Fruit fly (Drosophila melanogaster) whole organism, embryonic: Measurements from ENCODE around the gene peb.

Source experiments
- Atf3 ChIP-seq: fragments of 200-800 bp; sonication (Bioruptor generic); optimal IDR thresholded peaks from 3 replicates; lab custom pipeline; 2016; ENCODE audit warnings: missing biosample characterization, missing genetic modification characterization
- Blimp-1 ChIP-seq: fragments of 200-800 bp; sonication (Bioruptor generic); optimal IDR thresholded peaks from 3 replicates; lab custom pipeline; 2018; ENCODE audit warnings: missing biosample characterization, missing genetic modification characterization, mild to moderate bottlenecking, moderate library complexity, missing genetic modification reagents
- Bteb2 ChIP-seq: fragments of 200-800 bp; sonication (Bioruptor generic); optimal IDR thresholded peaks from 2 replicates; lab custom pipeline; 2016; ENCODE audit warnings: missing biosample characterization, missing genetic modification characterization
- CG10366 ChIP-seq: fragments of 200-800 bp; sonication (Bioruptor generic); IDR thresholded peaks from 2 replicates; pipeline ENCODE4 v1.3.6; 2022; ENCODE audit warnings: missing biosample characterization, missing genetic modification characterization
- CG11247 ChIP-seq: fragments of 200-800 bp; sonication (Bioruptor generic); IDR thresholded peaks from 2 replicates; pipeline ENCODE4 v1.3.6; 2022; ENCODE audit warnings: missing biosample characterization, missing genetic modification characterization
- CG11723 ChIP-seq: fragments of 200-800 bp; sonication (Bioruptor generic); optimal IDR thresholded peaks from 2 replicates; lab custom pipeline; 2017; ENCODE audit warnings: missing biosample characterization, mild to moderate bottlenecking, missing genetic modification characterization
- CG13775 ChIP-seq: fragments of 200-800 bp; sonication (Bioruptor generic); optimal IDR thresholded peaks from 3 replicates; lab custom pipeline; 2017; ENCODE audit warnings: missing biosample characterization, mild to moderate bottlenecking, missing genetic modification characterization
- CG14710 ChIP-seq: fragments of 200-800 bp; sonication (Bioruptor generic); optimal IDR thresholded peaks from 3 replicates; lab custom pipeline; 2019; ENCODE audit warnings: missing biosample characterization, mild to moderate bottlenecking, missing genetic modification characterization, moderate library complexity
- CG1529 ChIP-seq: fragments of 200-800 bp; sonication (Bioruptor generic); optimal IDR thresholded peaks from 3 replicates; lab custom pipeline; 2018; ENCODE audit warnings: missing biosample characterization, missing genetic modification characterization
- CG15514 ChIP-seq: fragments of 200-800 bp; sonication (Bioruptor generic); optimal IDR thresholded peaks from 3 replicates; lab custom pipeline; 2017; ENCODE audit warnings: missing biosample characterization, missing genetic modification characterization, mild to moderate bottlenecking, moderate library complexity, missing genetic modification reagents
- CG15601 ChIP-seq: fragments of 200-800 bp; sonication (Bioruptor generic); optimal IDR thresholded peaks from 3 replicates; lab custom pipeline; 2019; ENCODE audit warnings: missing biosample characterization, mild to moderate bottlenecking, missing genetic modification characterization, moderate library complexity
- CG17186 ChIP-seq: fragments of 200-800 bp; sonication (Bioruptor generic); optimal IDR thresholded peaks from 3 replicates; lab custom pipeline; 2017; ENCODE audit warnings: missing biosample characterization, missing genetic modification reagents, missing genetic modification characterization
- CG17802 ChIP-seq: fragments of 200-800 bp; sonication (Bioruptor generic); optimal IDR thresholded peaks from 2 replicates; lab custom pipeline; 2018; ENCODE audit warnings: missing biosample characterization, mild to moderate bottlenecking, missing genetic modification characterization, moderate library complexity
- CG1792 ChIP-seq: fragments of 200-800 bp; sonication (Bioruptor generic); optimal IDR thresholded peaks from 2 replicates; lab custom pipeline; 2016; ENCODE audit warnings: missing biosample characterization, missing genetic modification characterization
- CG1832 ChIP-seq: fragments of 200-800 bp; sonication (Bioruptor generic); optimal IDR thresholded peaks from 2 replicates; lab custom pipeline; 2017; ENCODE audit warnings: missing biosample characterization, mild to moderate bottlenecking, missing genetic modification characterization, inconsistent platforms
- CG18619 ChIP-seq: fragments of 200-800 bp; sonication (Bioruptor generic); optimal IDR thresholded peaks from 3 replicates; lab custom pipeline; 2017; ENCODE audit warnings: missing biosample characterization, mild to moderate bottlenecking, missing genetic modification characterization
- CG3065 ChIP-seq: fragments of 200-800 bp; sonication (Bioruptor generic); optimal IDR thresholded peaks from 2 replicates; lab custom pipeline; 2016; ENCODE audit warnings: missing biosample characterization, missing genetic modification characterization
- CG3726 ChIP-seq: fragments of 200-800 bp; sonication (Bioruptor generic); IDR thresholded peaks from 3 replicates; pipeline ENCODE4, ENCODE4 v1.3.6; 2022; ENCODE audit warnings: missing biosample characterization, missing genetic modification characterization
- CG4617 ChIP-seq: fragments of 200-800 bp; sonication (Bioruptor generic); optimal IDR thresholded peaks from 3 replicates; lab custom pipeline; 2016; ENCODE audit warnings: missing biosample characterization, missing genetic modification characterization, borderline replicate concordance
- CG4730 ChIP-seq: fragments of 200-800 bp; sonication (Bioruptor generic); IDR thresholded peaks from 2 replicates; pipeline ENCODE4 v1.3.6; 2022; ENCODE audit warnings: missing biosample characterization, missing genetic modification characterization
- CG5953 ChIP-seq: fragments of 200-800 bp; sonication (Bioruptor generic); IDR thresholded peaks from 2 replicates; pipeline ENCODE4 v1.3.6; 2022; ENCODE audit warnings: missing biosample characterization, missing genetic modification characterization
- CG6654 ChIP-seq: fragments of 200-800 bp; sonication (Bioruptor generic); optimal IDR thresholded peaks from 2 replicates; lab custom pipeline; 2017; ENCODE audit warnings: missing biosample characterization, mild to moderate bottlenecking, missing genetic modification characterization
- Chrac-16 ChIP-seq: fragments of 200-800 bp; sonication (Bioruptor generic); optimal IDR thresholded peaks from 3 replicates; lab custom pipeline; 2016; ENCODE audit warnings: missing biosample characterization, missing genetic modification characterization
- D ChIP-seq, 2 experiments: fragments of 200-800 bp in 1 of 2; fragments of >200 bp in 1 of 2; sonication (Bioruptor generic) in 1 of 2; optimal IDR thresholded peaks; 2 replicates in 1 of 2; 3 replicates in 1 of 2; lab custom pipeline; 2017; ENCODE audit warnings: mild to moderate bottlenecking in 1 of 2, missing biosample characterization in 1 of 2, missing genetic modification characterization in 1 of 2, missing genetic modification reagents in 1 of 2
- Dp ChIP-seq: fragments of 200-800 bp; sonication (Bioruptor generic); optimal IDR thresholded peaks from 2 replicates; lab custom pipeline; 2018; ENCODE audit warnings: missing biosample characterization, mild to moderate bottlenecking, missing genetic modification characterization, moderate library complexity
- HmgZ ChIP-seq: fragments of 200-800 bp; sonication (Bioruptor generic); optimal IDR thresholded peaks from 2 replicates; lab custom pipeline; 2018; ENCODE audit warnings: missing biosample characterization, mild to moderate bottlenecking, missing genetic modification characterization
- Jarid2 ChIP-seq: fragments of 200-800 bp; sonication (Bioruptor generic); optimal IDR thresholded peaks from 3 replicates; lab custom pipeline; 2017; ENCODE audit warnings: mild to moderate bottlenecking, missing biosample characterization, missing genetic modification reagents, missing genetic modification characterization
- MESR4 ChIP-seq: fragments of 200-800 bp; sonication (Bioruptor generic); optimal IDR thresholded peaks from 2 replicates; lab custom pipeline; 2018; ENCODE audit warnings: missing biosample characterization, mild to moderate bottlenecking, missing genetic modification characterization, moderate library complexity
- Opbp ChIP-seq: fragments of 200-800 bp; sonication (Bioruptor generic); IDR thresholded peaks from 3 replicates; pipeline ENCODE4 v1.3.6; 2022; ENCODE audit warnings: missing biosample characterization, missing genetic modification characterization; ENCODE audit not compliant: partially characterized antibody
- PHDP ChIP-seq: fragments of 200-800 bp; sonication (Bioruptor generic); optimal IDR thresholded peaks from 3 replicates; lab custom pipeline; 2018; ENCODE audit warnings: missing biosample characterization, mild to moderate bottlenecking, missing genetic modification characterization, moderate library complexity
- Sin3A ChIP-seq: fragments of >200 bp; optimal IDR thresholded peaks from 2 replicates; lab custom pipeline; 2018
- Spps ChIP-seq: fragments of 200-800 bp; sonication (Bioruptor generic); optimal IDR thresholded peaks from 2 replicates; lab custom pipeline; 2018; ENCODE audit warnings: missing biosample characterization, mild to moderate bottlenecking, missing genetic modification characterization
- YL-1 ChIP-seq: fragments of 200-800 bp; sonication (Bioruptor generic); optimal IDR thresholded peaks from 3 replicates; lab custom pipeline; 2017; ENCODE audit warnings: missing biosample characterization, mild to moderate bottlenecking, missing genetic modification characterization
- ara ChIP-seq: fragments of 200-800 bp; sonication (Bioruptor generic); IDR thresholded peaks from 2 replicates; pipeline ENCODE4 v1.3.6; 2022; ENCODE audit warnings: missing biosample characterization, missing genetic modification characterization
- bab2 ChIP-seq: fragments of 200-800 bp; sonication (Bioruptor generic); optimal IDR thresholded peaks from 2 replicates; lab custom pipeline; 2016; ENCODE audit warnings: missing biosample characterization, missing genetic modification characterization
- ems ChIP-seq: fragments of 200-800 bp; sonication (Bioruptor generic); optimal IDR thresholded peaks from 3 replicates; lab custom pipeline; 2016; ENCODE audit warnings: missing biosample characterization, missing genetic modification characterization
- eyg ChIP-seq: fragments of 200-800 bp; sonication (Bioruptor generic); optimal IDR thresholded peaks from 3 replicates; lab custom pipeline; 2016; ENCODE audit warnings: missing biosample characterization, missing genetic modification characterization
- grn ChIP-seq: fragments of 200-800 bp; sonication (Bioruptor generic); optimal IDR thresholded peaks from 3 replicates; lab custom pipeline; 2017; ENCODE audit warnings: missing biosample characterization, missing genetic modification characterization
- hb ChIP-seq: fragments of 200-800 bp; sonication (Bioruptor generic); IDR thresholded peaks from 3 replicates; pipeline ENCODE4 v1.3.6; 2022; ENCODE audit warnings: missing biosample characterization, missing genetic modification characterization; ENCODE audit not compliant: partially characterized antibody
- her ChIP-seq: fragments of 200-800 bp; sonication (Bioruptor generic); optimal IDR thresholded peaks from 2 replicates; lab custom pipeline; 2016; ENCODE audit warnings: missing biosample characterization, missing genetic modification characterization
- jumu ChIP-seq: fragments of 200-800 bp; sonication (Bioruptor generic); optimal IDR thresholded peaks from 3 replicates; lab custom pipeline; 2016; ENCODE audit warnings: missing biosample characterization, missing genetic modification characterization
- p53 ChIP-seq: fragments of 200-800 bp; sonication (Bioruptor generic); optimal IDR thresholded peaks from 2 replicates; lab custom pipeline; 2016; ENCODE audit warnings: missing biosample characterization, missing genetic modification characterization
- pnt ChIP-seq: fragments of 200-800 bp; sonication (Bioruptor generic); optimal IDR thresholded peaks from 3 replicates; lab custom pipeline; 2016; ENCODE audit warnings: missing biosample characterization, missing genetic modification characterization
- repo ChIP-seq: fragments of 200-800 bp; sonication (Bioruptor generic); optimal IDR thresholded peaks from 2 replicates; lab custom pipeline; 2016; ENCODE audit warnings: missing biosample characterization, missing genetic modification characterization
- sens ChIP-seq: fragments of 200-800 bp; sonication (Bioruptor generic); peaks from one replicate; lab custom pipeline; 2016; ENCODE audit warnings: missing biosample characterization, missing genetic modification characterization
- tap ChIP-seq: fragments of 200-800 bp; optimal IDR thresholded peaks from 3 replicates; lab custom pipeline; 2019; ENCODE audit warnings: missing biosample characterization, mild to moderate bottlenecking, missing genetic modification characterization, moderate library complexity
- toy ChIP-seq: fragments of 200-800 bp; sonication (Bioruptor generic); IDR thresholded peaks from 2 replicates; pipeline ENCODE4 v1.3.6; 2022; ENCODE audit warnings: missing biosample characterization, missing genetic modification characterization
- trem ChIP-seq: fragments of 200-800 bp; optimal IDR thresholded peaks from 3 replicates; lab custom pipeline; 2019; ENCODE audit warnings: missing biosample characterization, mild to moderate bottlenecking, missing genetic modification characterization, moderate library complexity
- wek ChIP-seq: fragments of 200-800 bp; sonication (Bioruptor generic); optimal IDR thresholded peaks from 3 replicates; lab custom pipeline; 2018; ENCODE audit warnings: missing biosample characterization, mild to moderate bottlenecking, missing genetic modification characterization, moderate library complexity
- wor ChIP-seq: fragments of 200-800 bp; sonication (Bioruptor generic); IDR thresholded peaks from 2 replicates; pipeline ENCODE4 v1.3.6; 2022; ENCODE audit warnings: missing biosample characterization, missing genetic modification characterization
- zfh1 ChIP-seq: fragments of 200-800 bp; sonication (Bioruptor generic); IDR thresholded peaks from 3 replicates; pipeline ENCODE4 v1.3.6; 2022; ENCODE audit warnings: missing biosample characterization, missing genetic modification characterization

peb gene

dm6 chrX:4609737-4610136, 7.6 kb upstream of the peb start (continued):
- TF ChIP-seq trem (tag; lab: Kevin White, UChicago) (no peak), CG6654 (GFP tag; lab: Kevin White, UChicago) (no peak), bab2 (peak; percentile 49), CG3726 (GFP tag; lab: Robert Waterston, UW) (no peak), CG18619 (GFP tag; lab: Kevin White, UChicago) (no peak), D (optimal IDR thresholded peaks at IDR 0.05; lab: Kevin White, UChicago) (no peak), D (GFP tag; optimal IDR thresholded peaks at IDR 0.05; lab: Kevin White, UChicago) (peak; percentile 39), ara (GFP tag; lab: Robert Waterston, UW) (peak; percentile 46; the same call in 1 of the 2 replicates), pnt (GFP tag; lab: Kevin White, UChicago) (no peak), Jarid2 (GFP tag; lab: Kevin White, UChicago) (no peak), CG11247 (GFP tag; lab: Robert Waterston, UW) (no peak), Atf3 (GFP tag; lab: Kevin White, UChicago) (no peak), CG4617 (GFP tag; lab: Kevin White, UChicago) (no peak), HmgZ (tag; lab: Kevin White, UChicago) (no peak), her (GFP tag; lab: Kevin White, UChicago) (no peak), CG10366 (no peak), Dp (no peak), CG1792 (GFP tag; lab: Kevin White, UChicago) (peak; percentile 8), CG11723 (GFP tag; lab: Kevin White, UChicago) (peak; percentile 6), YL-1 (GFP tag; lab: Kevin White, UChicago) (peak; percentile 18), MESR4 (GFP tag; lab: Kevin White, UChicago) (no peak), CG4730 (GFP tag; lab: Robert Waterston, UW) (no peak), CG13775 (GFP tag; lab: Kevin White, UChicago) (no peak), CG5953 (GFP tag; lab: Robert Waterston, UW) (no peak), p53 (no peak), CG14710 (peak; percentile 44), tap (peak; percentile 11), CG17186 (GFP tag; lab: Kevin White, UChicago) (peak; percentile 9), CG15601 (tag; lab: Kevin White, UChicago) (peak; percentile 38), CG17802 (tag; lab: Kevin White, UChicago) (no peak), Spps (tag; lab: Kevin White, UChicago) (no peak), sens (peak; percentile 87), Bteb2 (GFP tag; lab: Kevin White, UChicago) (no peak), zfh1 (GFP tag; lab: Robert Waterston, UW) (0 out of 3 replicates have a peak, but pooled peaks have one; percentile 42), grn (GFP tag; lab: Kevin White, UChicago) (peak; percentile 19), Sin3A (lab: Kevin White, UChicago) (no peak), CG1529 (GFP tag; lab: Kevin White, UChicago) (peak; percentile 44), CG15514 (GFP tag; lab: Kevin White, UChicago) (no peak), CG3065 (no peak), repo (GFP tag; lab: Kevin White, UChicago) (no peak), toy (no peak), jumu (GFP tag; lab: Kevin White, UChicago) (no peak), hb (GFP tag; lab: Robert Waterston, UW) (no peak), Opbp (GFP tag; lab: Robert Waterston, UW) (no peak), wor (GFP tag; lab: Robert Waterston, UW) (no peak), wek (peak; percentile 51), eyg (no peak), Chrac-16 (GFP tag; lab: Kevin White, UChicago) (no peak), CG1832 (GFP tag; lab: Kevin White, UChicago) (no peak), ems (GFP tag; lab: Kevin White, UChicago) (no peak), Blimp-1 (GFP tag; lab: Kevin White, UChicago) (peak; percentile 39), PHDP (tag; lab: Kevin White, UChicago) (peak; percentile 3)
